Fruit fly (Drosophila melanogaster) whole organism, embryonic: ENCODE results near the gene SecCl.

Experiments
- Asciz ChIP-seq: fragments of 200-800 bp; sonication (Bioruptor generic); optimal IDR thresholded peaks from 2 replicates; lab custom pipeline; 2017; ENCODE audit warnings: missing biosample characterization, mild to moderate bottlenecking, missing genetic modification characterization, missing genetic modification reagents
- Atf6 ChIP-seq: fragments of 200-800 bp; sonication (Bioruptor generic); IDR thresholded peaks from 2 replicates; pipeline ENCODE4 v1.3.6; 2022; ENCODE audit warnings: missing biosample characterization, missing genetic modification characterization
- BtbVII ChIP-seq: fragments of 200-800 bp; sonication (Bioruptor generic); optimal IDR thresholded peaks from 3 replicates; lab custom pipeline; 2017; ENCODE audit warnings: missing biosample characterization, mild to moderate bottlenecking, missing genetic modification characterization
- CG10147 ChIP-seq: fragments of 200-800 bp; sonication (Bioruptor generic); optimal IDR thresholded peaks from 2 replicates; lab custom pipeline; 2019; ENCODE audit warnings: missing biosample characterization, mild to moderate bottlenecking, missing genetic modification characterization, moderate library complexity
- CG10209 ChIP-seq: fragments of 200-800 bp; sonication (Bioruptor generic); optimal IDR thresholded peaks from 3 replicates; lab custom pipeline; 2017; ENCODE audit warnings: missing biosample characterization, mild to moderate bottlenecking, missing genetic modification characterization, missing genetic modification reagents
- CG1024 ChIP-seq: fragments of 200-800 bp; sonication (Bioruptor generic); IDR thresholded peaks from 2 replicates; pipeline ENCODE4 v1.3.6; 2022; ENCODE audit warnings: missing biosample characterization, missing genetic modification characterization
- CG11504 ChIP-seq: fragments of 200-800 bp; sonication (Bioruptor generic); optimal IDR thresholded peaks from 3 replicates; lab custom pipeline; 2019; ENCODE audit warnings: missing biosample characterization, mild to moderate bottlenecking, missing genetic modification characterization, moderate library complexity
- CG11695 ChIP-seq: fragments of 200-800 bp; sonication (Bioruptor generic); IDR thresholded peaks from 3 replicates; pipeline ENCODE4 v1.3.6; 2022; ENCODE audit warnings: missing biosample characterization, missing genetic modification characterization
- CG12104 ChIP-seq: fragments of 200-800 bp; sonication (Bioruptor generic); optimal IDR thresholded peaks from 3 replicates; lab custom pipeline; 2016; ENCODE audit warnings: missing biosample characterization, missing genetic modification characterization
- CG12219 ChIP-seq: fragments of 200-800 bp; sonication (Bioruptor generic); optimal IDR thresholded peaks from 3 replicates; lab custom pipeline; 2018; ENCODE audit warnings: missing biosample characterization, mild to moderate bottlenecking, missing genetic modification characterization
- CG12299 ChIP-seq: fragments of 200-800 bp; sonication (Bioruptor generic); optimal IDR thresholded peaks from 2 replicates; lab custom pipeline; 2018; ENCODE audit warnings: missing biosample characterization, mild to moderate bottlenecking, missing genetic modification characterization
- CG12391 ChIP-seq: fragments of 200-800 bp; sonication (Bioruptor generic); optimal IDR thresholded peaks from 3 replicates; lab custom pipeline; 2018; ENCODE audit warnings: missing biosample characterization, mild to moderate bottlenecking, missing genetic modification characterization, moderate library complexity
- CG13775 ChIP-seq: fragments of 200-800 bp; sonication (Bioruptor generic); optimal IDR thresholded peaks from 3 replicates; lab custom pipeline; 2017; ENCODE audit warnings: missing biosample characterization, mild to moderate bottlenecking, missing genetic modification characterization
- CG15514 ChIP-seq: fragments of 200-800 bp; sonication (Bioruptor generic); optimal IDR thresholded peaks from 3 replicates; lab custom pipeline; 2017; ENCODE audit warnings: missing biosample characterization, missing genetic modification characterization, mild to moderate bottlenecking, moderate library complexity, missing genetic modification reagents
- CG1603 ChIP-seq: fragments of 200-800 bp; sonication (Bioruptor generic); optimal IDR thresholded peaks from 2 replicates; lab custom pipeline; 2019; ENCODE audit warnings: missing biosample characterization, mild to moderate bottlenecking, missing genetic modification characterization, moderate library complexity
- CG17361 ChIP-seq: fragments of 200-800 bp; sonication (Bioruptor generic); IDR thresholded peaks from 3 replicates; pipeline ENCODE4 v1.3.6; 2022; ENCODE audit warnings: missing biosample characterization, missing genetic modification characterization
- CG1792 ChIP-seq: fragments of 200-800 bp; sonication (Bioruptor generic); optimal IDR thresholded peaks from 2 replicates; lab custom pipeline; 2016; ENCODE audit warnings: missing biosample characterization, missing genetic modification characterization
- CG18619 ChIP-seq: fragments of 200-800 bp; sonication (Bioruptor generic); optimal IDR thresholded peaks from 3 replicates; lab custom pipeline; 2017; ENCODE audit warnings: missing biosample characterization, mild to moderate bottlenecking, missing genetic modification characterization
- CG2875 ChIP-seq: fragments of 200-800 bp; sonication (Bioruptor generic); optimal IDR thresholded peaks from 2 replicates; lab custom pipeline; 2017; ENCODE audit warnings: missing biosample characterization, mild to moderate bottlenecking, missing genetic modification characterization, missing genetic modification reagents
- CG31441 ChIP-seq: fragments of 200-800 bp; sonication (Bioruptor generic); IDR thresholded peaks from 2 replicates; pipeline ENCODE4 v1.3.6; 2022; ENCODE audit warnings: missing biosample characterization, missing genetic modification characterization
- CG32532 ChIP-seq: fragments of 200-800 bp; sonication (Bioruptor generic); IDR thresholded peaks from 2 replicates; pipeline ENCODE4 v1.3.6; 2022; ENCODE audit warnings: missing biosample characterization, missing genetic modification characterization
- CG4730 ChIP-seq: fragments of 200-800 bp; sonication (Bioruptor generic); IDR thresholded peaks from 2 replicates; pipeline ENCODE4 v1.3.6; 2022; ENCODE audit warnings: missing biosample characterization, missing genetic modification characterization
- CG6813 ChIP-seq: fragments of 200-800 bp; sonication (Bioruptor generic); optimal IDR thresholded peaks from 2 replicates; lab custom pipeline; 2017; ENCODE audit warnings: missing biosample characterization, missing genetic modification characterization, mild to moderate bottlenecking, moderate library complexity, missing genetic modification reagents
- CG7556 ChIP-seq: fragments of 200-800 bp; sonication (Bioruptor generic); optimal IDR thresholded peaks from 2 replicates; lab custom pipeline; 2017; ENCODE audit warnings: missing biosample characterization, mild to moderate bottlenecking, missing genetic modification characterization
- CG8281 ChIP-seq: fragments of 200-800 bp; sonication (Bioruptor generic); optimal IDR thresholded peaks from 2 replicates; lab custom pipeline; 2018; ENCODE audit warnings: missing biosample characterization, mild to moderate bottlenecking, missing genetic modification characterization, moderate library complexity
- CG9727 ChIP-seq: fragments of 200-800 bp; sonication (Bioruptor generic); optimal IDR thresholded peaks from 3 replicates; lab custom pipeline; 2017; ENCODE audit warnings: missing biosample characterization, mild to moderate bottlenecking, missing genetic modification characterization
- Dref ChIP-seq: fragments of 200-800 bp; sonication (Bioruptor generic); IDR thresholded peaks from 2 replicates; pipeline ENCODE4 v1.3.6; 2022; ENCODE audit warnings: missing biosample characterization, missing genetic modification characterization
- Ets97D ChIP-seq: fragments of 200-800 bp; sonication (Bioruptor generic); optimal IDR thresholded peaks from 3 replicates; lab custom pipeline; 2016; ENCODE audit warnings: missing biosample characterization, missing genetic modification characterization
- Hr3 ChIP-seq: fragments of 200-800 bp; sonication (Bioruptor generic); optimal IDR thresholded peaks from 3 replicates; lab custom pipeline; 2016; ENCODE audit warnings: missing biosample characterization, missing genetic modification characterization
- Kr ChIP-seq: fragments of 200-800 bp; sonication (Bioruptor generic); optimal IDR thresholded peaks from 2 replicates; lab custom pipeline; 2017; ENCODE audit warnings: missing biosample characterization, mild to moderate bottlenecking, missing genetic modification characterization
- Spps ChIP-seq: fragments of 200-800 bp; sonication (Bioruptor generic); optimal IDR thresholded peaks from 2 replicates; lab custom pipeline; 2018; ENCODE audit warnings: missing biosample characterization, mild to moderate bottlenecking, missing genetic modification characterization
- ash1 ChIP-seq: fragments of 200-800 bp; sonication (Bioruptor generic); optimal IDR thresholded peaks from 2 replicates; lab custom pipeline; 2018; ENCODE audit warnings: missing biosample characterization, mild to moderate bottlenecking, missing genetic modification characterization
- chif ChIP-seq, 2 experiments: fragments of 200-800 bp; sonication (Bioruptor generic); optimal IDR thresholded peaks; 3 replicates each; lab custom pipeline; 2016; ENCODE audit warnings: missing biosample characterization in 2 of 2, missing genetic modification characterization in 2 of 2
- chinmo ChIP-seq: fragments of 200-800 bp; sonication (Bioruptor generic); IDR thresholded peaks from 4 replicates; pipeline ENCODE4 v1.3.6; 2022; ENCODE audit warnings: missing biosample characterization, missing genetic modification characterization; ENCODE audit not compliant: partially characterized antibody
- crc ChIP-seq: fragments of 200-800 bp; sonication (Bioruptor generic); optimal IDR thresholded peaks from 2 replicates; lab custom pipeline; 2016; ENCODE audit warnings: missing biosample characterization, missing genetic modification characterization
- dmrt11E ChIP-seq: fragments of 200-800 bp; sonication (Bioruptor generic); optimal IDR thresholded peaks from 3 replicates; lab custom pipeline; 2018; ENCODE audit warnings: missing biosample characterization, mild to moderate bottlenecking, missing genetic modification characterization, moderate library complexity
- grn ChIP-seq: fragments of 200-800 bp; sonication (Bioruptor generic); optimal IDR thresholded peaks from 3 replicates; lab custom pipeline; 2017; ENCODE audit warnings: missing biosample characterization, missing genetic modification characterization
- hkb ChIP-seq, 2 experiments: fragments of 200-800 bp in 1 of 2; fragments of >200 bp in 1 of 2; sonication (Bioruptor generic) in 1 of 2; IDR thresholded peaks in 1 of 2; optimal IDR thresholded peaks in 1 of 2; 2 replicates each; pipeline versions ENCODE4 v1.3.6 to Lab custom; 2017 to 2022; ENCODE audit warnings: missing biosample characterization in 1 of 2, missing genetic modification characterization in 1 of 2
- ind ChIP-seq: fragments of 200-800 bp; sonication (Bioruptor generic); optimal IDR thresholded peaks from 3 replicates; lab custom pipeline; 2016; ENCODE audit warnings: missing biosample characterization, missing genetic modification characterization
- kay ChIP-seq: fragments of 200-800 bp; sonication (Bioruptor generic); optimal IDR thresholded peaks from 2 replicates; lab custom pipeline; 2016; ENCODE audit warnings: missing biosample characterization, missing genetic modification characterization
- lilli ChIP-seq: fragments of 200-800 bp; sonication (Bioruptor generic); optimal IDR thresholded peaks from 3 replicates; lab custom pipeline; 2016; ENCODE audit warnings: missing biosample characterization, missing genetic modification characterization
- lola ChIP-seq, 3 experiments: fragments of >200 bp in 2 of 3; fragments of 200-800 bp in 1 of 3; sonication (Bioruptor generic) in 1 of 3; optimal IDR thresholded peaks; 2 replicates each; lab custom pipeline; 2017 to 2019; ENCODE audit warnings: missing biosample characterization in 3 of 3, missing genetic modification characterization in 3 of 3, mild to moderate bottlenecking in 1 of 3, moderate library complexity in 1 of 3
- psq ChIP-seq: fragments of 200-800 bp; sonication (Bioruptor generic); optimal IDR thresholded peaks from 2 replicates; lab custom pipeline; 2017; ENCODE audit warnings: missing biosample characterization, missing genetic modification characterization
- slbo ChIP-seq: fragments of 200-800 bp; sonication (Bioruptor generic); IDR thresholded peaks from 2 replicates; pipeline ENCODE4 v1.3.6; 2022; ENCODE audit warnings: missing biosample characterization, missing genetic modification characterization
- slp2 ChIP-seq: fragments of 200-800 bp; sonication (Bioruptor generic); optimal IDR thresholded peaks from 2 replicates; lab custom pipeline; 2016; ENCODE audit warnings: missing biosample characterization, missing genetic modification characterization
- stwl ChIP-seq: fragments of 200-800 bp; sonication (Bioruptor generic); optimal IDR thresholded peaks from 3 replicates; lab custom pipeline; 2018; ENCODE audit warnings: missing biosample characterization, mild to moderate bottlenecking, missing genetic modification characterization, moderate library complexity
- tio ChIP-seq: fragments of 200-800 bp; sonication (Bioruptor generic); optimal IDR thresholded peaks from 2 replicates; lab custom pipeline; 2017; ENCODE audit warnings: missing biosample characterization, missing genetic modification characterization, inconsistent platforms
- tup ChIP-seq: fragments of 200-800 bp; sonication (Bioruptor generic); optimal IDR thresholded peaks from 2 replicates; lab custom pipeline; 2016; ENCODE audit warnings: missing biosample characterization, mild to moderate bottlenecking, missing genetic modification characterization, moderate library complexity

SecCl gene

dm6 chr3L:17458856-17459518 lies 10.9 kb upstream of the SecCl start (continued):
- TF ChIP-seq CG12391 (peak; percentile 57), Kr (GFP tag; lab: Kevin White, UChicago) (no peak), Ets97D (GFP tag; lab: Kevin White, UChicago) (no peak), CG12219 (GFP tag; lab: Kevin White, UChicago) (no peak), Atf6 (GFP tag; lab: Robert Waterston, UW) (0 out of 2 replicates have a peak, but pooled peaks have one; percentile 27), ash1 (GFP tag; lab: Kevin White, UChicago) (no peak), CG9727 (GFP tag; lab: Kevin White, UChicago) (peak; percentile 26), CG7556 (GFP tag; lab: Kevin White, UChicago) (peak; percentile 19), CG10147 (GFP tag; lab: Kevin White, UChicago) (peak; percentile 6), grn (GFP tag; lab: Kevin White, UChicago) (no peak), CG6813 (GFP tag; lab: Kevin White, UChicago) (peak; percentile 12), BtbVII (GFP tag; lab: Kevin White, UChicago) (peak; percentile 20), Asciz (GFP tag; lab: Kevin White, UChicago) (peak; percentile 25), hkb (optimal IDR thresholded peaks at IDR 0.05; lab: Kevin White, UChicago) (no peak), hkb (GFP tag; IDR thresholded peaks at IDR 0.05; lab: Robert Waterston, UW) (peak; percentile 59; the same call in 1 of the 2 replicates), CG17361 (GFP tag; lab: Robert Waterston, UW) (0 out of 3 replicates have a peak, but pooled peaks have one; percentile 35), slbo (GFP tag; lab: Robert Waterston, UW) (peak; percentile 44), CG11504 (tag; lab: Kevin White, UChicago) (peak; percentile 59), CG1792 (GFP tag; lab: Kevin White, UChicago) (no peak), Spps (tag; lab: Kevin White, UChicago) (no peak), psq (GFP tag; lab: Kevin White, UChicago) (no peak), Dref (no peak), lola (GFP tag; optimal IDR thresholded peaks at IDR 0.05; lab: Kevin White, UChicago) (peak in 1 of 3 experiments; percentile 40), ind (GFP tag; lab: Kevin White, UChicago) (peak; percentile 7), CG1024 (GFP tag; lab: Robert Waterston, UW) (no peak), CG32532 (GFP tag; lab: Robert Waterston, UW) (peak; percentile 12; the same call in 1 of the 2 replicates), CG18619 (GFP tag; lab: Kevin White, UChicago) (peak; percentile 0), CG10209 (GFP tag; lab: Kevin White, UChicago) (peak; percentile 25), chif (GFP tag; optimal IDR thresholded peaks at IDR 0.05; lab: Kevin White, UChicago) (no peak), CG12104 (GFP tag; lab: Kevin White, UChicago) (no peak), CG12299 (no peak), crc (GFP tag; lab: Kevin White, UChicago) (no peak), dmrt11E (tag; lab: Kevin White, UChicago) (peak; percentile 42), Hr3 (GFP tag; lab: Kevin White, UChicago) (peak; percentile 21), CG11695 (GFP tag; lab: Robert Waterston, UW) (peak; percentile 63; the same call in 2 of the 3 replicates), CG4730 (GFP tag; lab: Robert Waterston, UW) (no peak), CG31441 (GFP tag; lab: Robert Waterston, UW) (peak; percentile 52), CG1603 (tag; lab: Kevin White, UChicago) (peak; percentile 16), tup (GFP tag; lab: Kevin White, UChicago) (peak; percentile 13), CG8281 (tag; lab: Kevin White, UChicago) (no peak), stwl (tag; lab: Kevin White, UChicago) (no peak), tio (GFP tag; lab: Kevin White, UChicago) (peak; percentile 12), slp2 (GFP tag; lab: Kevin White, UChicago) (no peak), CG15514 (GFP tag; lab: Kevin White, UChicago) (peak; percentile 13), CG13775 (GFP tag; lab: Kevin White, UChicago) (peak; percentile 7), kay (GFP tag; lab: Kevin White, UChicago) (no peak), lilli (GFP tag; lab: Kevin White, UChicago) (peak; percentile 28), chinmo (GFP tag; lab: Robert Waterston, UW) (no peak), CG2875 (no peak)
